Worm (Caenorhabditis elegans): ENCODE data around the gene Y66D12A.1.

- TF ChIP-seq lin-39 (tag; optimal IDR thresholded peaks at IDR 0.05) = no peak
- no peak for TF ChIP-seq hmg-11 (tag; optimal IDR thresholded peaks at IDR 0.05)
- no peak for TF ChIP-seq nhr-11 (tag; optimal IDR thresholded peaks at IDR 0.05)
- TF ChIP-seq mdl-1 (tag; optimal IDR thresholded peaks at IDR 0.05) = no peak
These were observed 48.3 kb upstream of the Y66D12A.1 start for ce11 chrIII:11559677-11560076.
